Worm (Caenorhabditis elegans): Measurements from ENCODE around the gene bus-8A.

- no peak for TF ChIP-seq snpc-3.4 (tag; optimal IDR thresholded peaks at IDR 0.05)
- no peak for TF ChIP-seq athp-1 (tag; optimal IDR thresholded peaks at IDR 0.05)
- TF ChIP-seq F52B5.7 (tag; optimal IDR thresholded peaks at IDR 0.05), result no peak
- TF ChIP-seq B0261.1 (tag; optimal IDR thresholded peaks at IDR 0.05), result no peak
- no peak for TF ChIP-seq let-526 (GFP tag; IDR thresholded peaks at IDR 0.05)
- TF ChIP-seq atf-7 (tag; optimal IDR thresholded peaks at IDR 0.05), result no peak
- no peak for TF ChIP-seq ztf-22 (GFP tag; optimal IDR thresholded peaks at IDR 0.05)
- TF ChIP-seq hlh-26 (GFP tag; conservative IDR thresholded peaks at IDR 0.05), result no peak
- no peak for TF ChIP-seq Y67H2A.10 (GFP tag; conservative IDR thresholded peaks at IDR 0.05)
These were observed 25.1 kb downstream of the bus-8A start for ce11 chrX:5517844-5518243.

Data from whole organism, young adult.